Worm (Caenorhabditis elegans): ENCODE data around the gene str-209.
A peak's percentile ranks its signal among the peaks of the same experiment; 100 is the strongest.

Gene str-209

DNA sequence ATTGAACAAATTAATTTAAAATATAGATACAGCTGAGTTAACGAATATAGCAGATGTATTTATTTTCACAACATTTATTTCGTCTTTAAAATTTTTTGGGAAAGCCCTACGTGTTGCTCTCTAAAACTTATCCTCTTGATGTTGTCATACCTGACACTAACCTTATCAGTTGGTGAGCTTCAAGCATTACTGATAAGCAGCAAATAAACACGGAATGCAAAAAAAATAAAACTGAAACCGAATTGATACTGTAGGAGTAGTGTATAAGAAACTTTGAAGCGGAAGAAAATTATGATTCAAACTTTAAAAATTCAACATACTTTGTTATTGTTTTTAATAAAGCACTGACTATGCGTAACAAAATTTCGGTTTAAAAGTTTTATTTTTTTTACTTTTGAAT, 13.6 kb upstream of the str-209 start:
- TF ChIP-seq hmg-1.1 (GFP tag; IDR thresholded peaks at IDR 0.05) (no peak), nhr-102 (tag; optimal IDR thresholded peaks at IDR 0.05) (no peak), pqm-1 (tag; optimal IDR thresholded peaks at IDR 0.05) (peak; percentile 68)

DNA sequence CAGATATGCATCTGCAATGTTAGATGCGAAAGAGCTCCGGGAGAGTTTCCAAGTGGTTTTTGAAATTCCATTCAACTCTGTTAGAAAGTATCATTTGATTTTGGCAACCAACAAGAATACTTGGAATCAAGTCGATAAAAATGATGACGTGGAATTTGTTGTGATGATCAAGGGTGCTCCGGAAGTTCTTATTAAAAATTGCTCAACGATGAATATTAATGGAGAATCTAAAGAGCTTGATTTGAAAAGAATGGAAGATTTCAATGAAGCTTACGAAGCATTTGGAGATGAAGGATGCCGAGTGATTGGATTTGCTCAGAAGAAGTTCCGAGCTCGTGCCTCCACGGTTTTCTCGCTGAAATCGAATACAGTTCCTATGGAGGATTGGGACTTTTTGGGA, 11.4 kb upstream of the str-209 start:
- TF ChIP-seq vab-7 (GFP tag; IDR thresholded peaks at IDR 0.05) (no peak), unc-62 (GFP tag; optimal IDR thresholded peaks at IDR 0.05 in 1 of 2) (peak in 1 of 2 experiments; percentile 95), unc-62 (tag; optimal IDR thresholded peaks at IDR 0.05) (no peak), set-16 (GFP tag; IDR thresholded peaks at IDR 0.05) (no peak)

DNA sequence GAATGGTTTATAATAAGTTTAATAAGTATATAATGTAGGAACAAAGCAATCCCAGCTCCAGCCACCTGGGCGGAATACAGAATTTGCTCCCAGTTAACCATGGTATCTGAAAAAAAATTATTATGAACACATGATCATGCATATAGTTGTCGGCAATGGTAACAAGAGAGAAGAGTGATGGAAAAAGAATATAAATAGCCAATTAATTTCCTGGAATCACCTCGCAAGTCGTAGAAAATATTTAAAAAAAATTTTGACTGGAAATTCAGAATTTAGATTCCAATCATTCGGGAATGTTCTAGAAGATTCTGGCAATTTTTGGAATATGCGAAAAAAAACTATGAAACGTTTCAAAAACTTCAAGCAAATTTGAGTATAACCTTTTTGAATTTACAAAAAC, 4.5 kb upstream of the str-209 start, which contains the start of gene str-211:
TSS of gene str-211 (minus strand) at position 101 of the 400 bp plus-strand sequence.
- no peak for TF ChIP-seq nhr-10 (tag; optimal IDR thresholded peaks at IDR 0.05)
- TF ChIP-seq lin-15B (tag; optimal IDR thresholded peaks at IDR 0.05), result no peak
- TF ChIP-seq lim-7 (GFP tag; IDR thresholded peaks at IDR 0.05), result no peak
- no peak for TF ChIP-seq nhr-237 (tag; optimal IDR thresholded peaks at IDR 0.05)
- no peak for TF ChIP-seq saeg-2 (GFP tag; IDR thresholded peaks at IDR 0.05)
- no peak for TF ChIP-seq lsy-2 (tag; optimal IDR thresholded peaks at IDR 0.05)
- TF ChIP-seq ama-1 (optimal IDR thresholded peaks at IDR 0.05), result no peak
- no peak for TF ChIP-seq dpl-1 (GFP tag; optimal IDR thresholded peaks at IDR 0.05)
- TF ChIP-seq nhr-25 (tag; optimal IDR thresholded peaks at IDR 0.05; ENCODE audit: borderline replicate concordance, insufficient read depth), result no peak
- no peak for TF ChIP-seq hmg-1.1 (GFP tag; IDR thresholded peaks at IDR 0.05)
- no peak for TF ChIP-seq madf-5 (GFP tag; IDR thresholded peaks at IDR 0.05)
- TF ChIP-seq ztf-7 (tag; optimal IDR thresholded peaks at IDR 0.05), result no peak
- TF ChIP-seq set-16 (GFP tag; IDR thresholded peaks at IDR 0.05), result no peak
- no peak for TF ChIP-seq hif-1 (tag; optimal IDR thresholded peaks at IDR 0.05)
- no peak for TF ChIP-seq daf-12 (tag; optimal IDR thresholded peaks at IDR 0.05)
- no peak for TF ChIP-seq sdz-12 (GFP tag; optimal IDR thresholded peaks at IDR 0.05)
- no peak for TF ChIP-seq hlh-30 (tag; optimal IDR thresholded peaks at IDR 0.05; ENCODE audit: insufficient read depth)
- no peak for TF ChIP-seq unc-62 (GFP tag; optimal IDR thresholded peaks at IDR 0.05 in 1 of 2)
- no peak for TF ChIP-seq unc-62 (tag; optimal IDR thresholded peaks at IDR 0.05)
- no peak for TF ChIP-seq D1046.2 (GFP tag; IDR thresholded peaks at IDR 0.05)
- TF ChIP-seq mxl-3 (GFP tag; optimal IDR thresholded peaks at IDR 0.05), result no peak

DNA sequence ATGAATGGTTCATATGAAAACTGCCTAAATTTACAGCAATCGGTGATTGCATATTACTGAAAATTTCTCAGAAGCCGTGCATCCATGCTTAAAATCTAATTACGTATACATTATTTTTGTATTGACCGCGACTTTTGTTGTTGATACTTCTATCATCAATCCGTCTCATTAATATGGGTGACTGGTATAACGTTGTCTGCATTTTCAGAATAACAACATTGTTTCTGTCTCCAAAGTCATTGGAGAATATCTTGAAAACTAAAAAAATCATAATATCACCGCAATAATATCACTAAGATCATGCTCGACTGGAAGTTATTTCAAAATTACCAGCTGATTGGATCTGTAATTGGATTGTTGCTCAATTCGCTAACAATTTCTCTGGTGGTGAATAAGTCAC, 2.7 kb downstream of the str-209 start, which contains the start of gene str-207:
TSS of gene str-207 (plus strand) at position 301 of the 400 bp plus-strand sequence.
- no peak for TF ChIP-seq skn-1 (tag; optimal IDR thresholded peaks at IDR 0.05)
- no peak for TF ChIP-seq Y105C5A.15 (GFP tag; IDR thresholded peaks at IDR 0.05)
- TF ChIP-seq php-3 (GFP tag; IDR thresholded peaks at IDR 0.05), result no peak
- TF ChIP-seq aly-2 (tag; optimal IDR thresholded peaks at IDR 0.05), result no peak
- TF ChIP-seq ceh-82 (tag; optimal IDR thresholded peaks at IDR 0.05), result no peak
- TF ChIP-seq nhr-10 (tag; optimal IDR thresholded peaks at IDR 0.05), result no peak

DNA sequence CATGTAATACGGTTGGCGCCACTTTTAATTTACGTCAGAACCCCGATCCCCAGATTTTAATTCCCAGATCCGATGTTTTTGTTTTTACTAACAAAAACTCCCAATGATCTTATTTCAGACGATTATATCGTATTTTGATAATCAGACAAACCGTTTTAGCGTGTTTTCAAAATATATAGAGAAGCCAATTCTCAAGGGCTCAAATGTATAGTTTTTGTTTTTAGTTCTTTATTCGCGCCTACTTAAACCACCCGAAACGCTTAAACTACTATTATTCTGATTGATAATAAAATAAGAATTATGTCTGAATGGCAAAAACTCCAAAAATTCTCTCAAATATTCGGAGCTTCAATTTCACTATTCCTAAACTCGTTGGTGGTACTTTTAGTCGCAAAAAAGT, 7.8 kb downstream of the str-209 start, which contains the start of gene str-208:
TSS of gene str-208 (plus strand) at position 301 of the 400 bp plus-strand sequence.
- TF ChIP-seq aha-1 (tag) (peak; percentile 12), hif-1 (tag; optimal IDR thresholded peaks at IDR 0.05) (no peak), lin-15B (tag; optimal IDR thresholded peaks at IDR 0.05) (no peak), lin-13 (GFP tag; optimal IDR thresholded peaks at IDR 0.05) (no peak)

DNA sequence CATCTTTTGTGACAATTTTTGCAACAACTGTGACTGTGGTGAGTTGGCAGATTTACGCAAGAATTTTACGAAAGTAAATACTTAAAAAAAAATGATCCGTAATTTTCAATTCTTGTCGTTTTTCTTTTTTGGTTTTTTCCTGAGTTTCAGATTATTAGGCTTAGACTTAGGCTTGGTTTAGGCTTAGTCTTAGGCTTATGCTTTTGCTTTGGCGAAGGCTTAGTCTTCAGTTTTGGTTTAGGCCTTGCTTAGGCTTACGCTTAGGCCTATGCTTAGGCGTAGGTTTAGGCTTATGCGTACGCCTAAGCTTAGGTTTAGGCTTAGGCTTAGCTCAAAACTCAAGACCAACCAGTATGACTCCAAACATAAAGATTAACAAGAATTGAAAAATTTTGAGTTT, 8.9 kb downstream of the str-209 start:
- TF ChIP-seq F44E2.7 (GFP tag; IDR thresholded peaks at IDR 0.05) (no peak), ctbp-1 (GFP tag; IDR thresholded peaks at IDR 0.05) (no peak), lin-15B (tag; optimal IDR thresholded peaks at IDR 0.05) (no peak), zfp-3 (GFP tag; conservative IDR thresholded peaks at IDR 0.05) (no peak), egl-43 (GFP tag; IDR thresholded peaks at IDR 0.05) (no peak), T26A8.4 (GFP tag; IDR thresholded peaks at IDR 0.05) (no peak), aha-1 (tag) (peak; percentile 94), nhr-237 (tag; optimal IDR thresholded peaks at IDR 0.05) (no peak)
